Worm (Caenorhabditis elegans) whole organism, L2 larva: ENCODE data around the gene F38B7.11.

ENCODE experiments used
- F13H6.1 ChIP-seq: sonication (generic microtip); optimal IDR thresholded peaks from 2 replicates; lab custom pipeline; 2016; ENCODE audit warnings: missing genetic modification characterization, missing compliant biosample characterization
- R02D3.7 ChIP-seq: fragments of 150-350 bp; optimal IDR thresholded peaks from 2 replicates; lab custom pipeline; 2014; ENCODE audit warnings: missing biosample characterization, missing genetic modification characterization
- ZK546.5 ChIP-seq: sonication (generic microtip); optimal IDR thresholded peaks from 2 replicates; lab custom pipeline; 2017; ENCODE audit warnings: missing biosample characterization, missing genetic modification characterization
- aly-2 ChIP-seq: fragments of 150-350 bp; optimal IDR thresholded peaks from 2 replicates; lab custom pipeline; 2014; ENCODE audit warnings: missing biosample characterization, missing genetic modification characterization
- ama-1 ChIP-seq: fragments of 150-350 bp; optimal IDR thresholded peaks from 2 replicates; lab custom pipeline; 2018; ENCODE audit warnings: inconsistent platforms
- blmp-1 ChIP-seq: sonication (generic microtip); optimal IDR thresholded peaks from 2 replicates; lab custom pipeline; 2017; ENCODE audit warnings: missing genetic modification characterization, mild to moderate bottlenecking, missing compliant biosample characterization, antibody characterized with exemption, moderate library complexity; ENCODE audit not compliant: insufficient read depth
- ceh-16 ChIP-seq: fragments of 150-350 bp; optimal IDR thresholded peaks from 2 replicates; lab custom pipeline; 2014; ENCODE audit warnings: missing biosample characterization, missing genetic modification characterization
- ceh-82 ChIP-seq: fragments of 150-350 bp; optimal IDR thresholded peaks from 2 replicates; lab custom pipeline; 2014; ENCODE audit warnings: missing biosample characterization, missing genetic modification characterization
- crh-2 ChIP-seq: sonication (generic microtip); optimal IDR thresholded peaks from 2 replicates; lab custom pipeline; 2017; ENCODE audit warnings: missing biosample characterization, missing genetic modification characterization
- fos-1 ChIP-seq: fragments of 150-350 bp; optimal IDR thresholded peaks from 2 replicates; lab custom pipeline; 2014; ENCODE audit warnings: missing biosample characterization, missing genetic modification characterization
- gmeb-1 ChIP-seq: fragments of 150-350 bp; optimal IDR thresholded peaks from 2 replicates; lab custom pipeline; 2014; ENCODE audit warnings: missing biosample characterization, missing genetic modification characterization
- lin-11 ChIP-seq: fragments of 150-350 bp; sonication (generic microtip); optimal IDR thresholded peaks from 2 replicates; lab custom pipeline; 2014; ENCODE audit warnings: missing biosample characterization, missing genetic modification characterization, inconsistent platforms, mixed read lengths
- lsy-2 ChIP-seq, 2 experiments: fragments of 150-350 bp in 1 of 2; sonication (generic microtip) in 1 of 2; optimal IDR thresholded peaks; 2 replicates each; lab custom pipeline; 2014 to 2017; ENCODE audit warnings: missing biosample characterization in 2 of 2, missing genetic modification characterization in 2 of 2
- mab-5 ChIP-seq: fragments of 150-350 bp; optimal IDR thresholded peaks from 2 replicates; lab custom pipeline; 2014; ENCODE audit warnings: missing biosample characterization, missing genetic modification characterization
- mbf-1 ChIP-seq: sonication (generic microtip); optimal IDR thresholded peaks from 2 replicates; lab custom pipeline; 2017; ENCODE audit warnings: missing biosample characterization, missing genetic modification characterization
- nhr-12 ChIP-seq: fragments of 150-350 bp; optimal IDR thresholded peaks from 2 replicates; lab custom pipeline; 2014; ENCODE audit warnings: missing biosample characterization, missing genetic modification characterization
- nhr-129 ChIP-seq: fragments of 150-350 bp; optimal IDR thresholded peaks from 2 replicates; lab custom pipeline; 2014; ENCODE audit warnings: missing biosample characterization, missing genetic modification characterization
- nhr-21 ChIP-seq: fragments of 150-350 bp; optimal IDR thresholded peaks from 2 replicates; lab custom pipeline; 2014; ENCODE audit warnings: missing biosample characterization, missing genetic modification characterization
- nhr-23 ChIP-seq: fragments of 150-350 bp; optimal IDR thresholded peaks from 2 replicates; lab custom pipeline; 2014; ENCODE audit warnings: missing biosample characterization, missing genetic modification reagents, missing genetic modification characterization
- nhr-25 ChIP-seq: fragments of 150-350 bp; sonication (generic microtip); optimal IDR thresholded peaks from 3 replicates; lab custom pipeline; 2014; ENCODE audit warnings: missing biosample characterization, missing genetic modification characterization
- nhr-6 ChIP-seq: fragments of 150-350 bp; optimal IDR thresholded peaks from 2 replicates; lab custom pipeline; 2014; ENCODE audit warnings: missing biosample characterization, missing genetic modification characterization
- peb-1 ChIP-seq: fragments of 150-350 bp; optimal IDR thresholded peaks from 2 replicates; lab custom pipeline; 2014; ENCODE audit warnings: missing biosample characterization, missing genetic modification characterization
- sem-4 ChIP-seq: fragments of 150-350 bp; optimal IDR thresholded peaks from 2 replicates; lab custom pipeline; 2014; ENCODE audit warnings: missing biosample characterization, missing genetic modification reagents, missing genetic modification characterization
- skn-1 ChIP-seq: sonication (generic microtip); optimal IDR thresholded peaks from 2 replicates; lab custom pipeline; 2017; ENCODE audit warnings: missing biosample characterization, missing genetic modification characterization
- sma-3 ChIP-seq: sonication (generic microtip); optimal IDR thresholded peaks from 2 replicates; lab custom pipeline; 2016; ENCODE audit warnings: missing genetic modification reagents, missing genetic modification characterization, missing compliant biosample characterization
- sma-9 ChIP-seq, 2 experiments: fragments of 150-350 bp in 1 of 2; sonication (generic microtip) in 1 of 2; optimal IDR thresholded peaks; 2 replicates each; lab custom pipeline; 2014 to 2016; ENCODE audit warnings: missing genetic modification characterization in 2 of 2, mild to moderate bottlenecking in 1 of 2, missing biosample characterization in 1 of 2, missing compliant biosample characterization in 1 of 2, missing genetic modification reagents in 1 of 2, moderate library complexity in 1 of 2
- snpc-4 ChIP-seq: fragments of 150-350 bp; optimal IDR thresholded peaks from 2 replicates; lab custom pipeline; 2014; ENCODE audit warnings: missing biosample characterization, missing genetic modification characterization
- unc-39 ChIP-seq: fragments of 150-350 bp; optimal IDR thresholded peaks from 2 replicates; lab custom pipeline; 2014; ENCODE audit warnings: missing biosample characterization, missing genetic modification characterization
- unc-55 ChIP-seq: fragments of 150-350 bp; sonication (generic microtip); optimal IDR thresholded peaks from 3 replicates; lab custom pipeline; 2014; ENCODE audit warnings: missing biosample characterization, missing genetic modification reagents, missing genetic modification characterization
- unc-62 ChIP-seq: fragments of 150-350 bp; optimal IDR thresholded peaks from 2 replicates; lab custom pipeline; 2014; ENCODE audit warnings: missing biosample characterization, missing genetic modification reagents, missing genetic modification characterization
- zag-1 ChIP-seq: fragments of 150-350 bp; optimal IDR thresholded peaks from 2 replicates; lab custom pipeline; 2014; ENCODE audit warnings: missing biosample characterization, missing genetic modification characterization
- ztf-1 ChIP-seq: fragments of 200-800 bp; sonication (Bioruptor generic); conservative IDR thresholded peaks from 2 replicates; pipeline ENCODE4 v1.3.6; 2022; ENCODE audit warnings: missing genetic modification characterization, missing compliant biosample characterization
- ztf-11 ChIP-seq: sonication (generic microtip); optimal IDR thresholded peaks from 2 replicates; lab custom pipeline; 2017; ENCODE audit warnings: missing biosample characterization, missing genetic modification characterization

F38B7.11 gene

DNA sequence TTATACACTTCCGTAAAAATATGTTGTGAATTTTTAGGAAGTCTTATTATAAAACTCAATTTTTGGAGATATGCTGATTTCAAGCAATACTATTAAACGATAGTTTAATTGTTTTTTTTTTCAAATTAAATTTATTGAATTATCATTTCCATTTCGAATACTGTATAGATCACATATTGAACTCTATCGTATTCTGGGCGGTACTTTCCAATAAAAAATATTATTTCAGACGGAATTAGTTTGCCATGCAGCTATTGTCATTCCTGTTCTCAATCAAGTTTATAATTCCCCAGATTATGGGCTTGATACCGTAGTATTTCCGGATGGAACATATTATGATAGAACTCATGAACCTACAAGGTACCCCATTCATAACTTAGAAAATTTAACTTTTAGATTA is 27.7 kb downstream of the F38B7.11 start:
- TF ChIP-seq peb-1 (no peak), mab-5 (tag; lab: Kevin White, UChicago) (no peak), fos-1 (peak; percentile 7), lsy-2 (tag; optimal IDR thresholded peaks at IDR 0.05; lab: Kevin White, UChicago) (peak in 1 of 2 experiments; percentile 37)

DNA sequence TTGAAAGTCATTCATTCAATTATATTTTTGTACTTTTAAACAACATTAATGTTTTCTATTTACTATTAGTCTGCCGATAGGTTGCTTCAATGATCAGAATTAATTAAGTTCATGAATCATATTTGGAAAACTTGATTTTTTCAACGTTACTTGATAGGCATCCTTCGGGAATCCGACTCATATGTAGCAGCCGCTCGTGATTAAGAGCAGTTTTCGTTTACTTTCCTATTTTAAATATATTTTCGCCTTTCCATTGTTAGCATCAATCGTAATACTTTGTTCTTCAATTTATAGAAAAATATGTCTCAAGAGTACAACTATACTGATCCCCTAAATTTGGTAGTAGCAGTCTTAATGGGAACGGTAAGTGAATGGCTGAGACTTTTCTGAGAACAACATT is 33.9 kb downstream of the F38B7.11 start, which contains the start of gene srx-90:
TSS of gene srx-90 (plus strand) at position 301 of the 400 bp plus-strand sequence.
- no peak for TF ChIP-seq mab-5 (tag; lab: Kevin White, UChicago)
- no peak for TF ChIP-seq nhr-129 (tag; lab: Kevin White, UChicago)
- TF ChIP-seq gmeb-1 (tag; lab: Kevin White, UChicago), result no peak
- no peak for TF ChIP-seq ztf-1
- no peak for TF ChIP-seq nhr-6 (tag; lab: Kevin White, UChicago)
- no peak for TF ChIP-seq fos-1
- TF ChIP-seq unc-39 (tag; lab: Kevin White, UChicago), result no peak
- no peak for TF ChIP-seq nhr-12 (tag; lab: Kevin White, UChicago)
- no peak for TF ChIP-seq blmp-1 (tag; lab: Kevin White, UChicago)
- TF ChIP-seq mbf-1 (tag; lab: Kevin White, UChicago), result no peak
- TF ChIP-seq crh-2 (tag; lab: Kevin White, UChicago), result no peak
- TF ChIP-seq zag-1 (tag; lab: Kevin White, UChicago), result no peak
- TF ChIP-seq nhr-25 (tag; lab: Kevin White, UChicago), result no peak
- no peak for TF ChIP-seq unc-62 (GFP tag; lab: Kevin White, UChicago)
- TF ChIP-seq ama-1 (lab: Kevin White, UChicago), result no peak
- TF ChIP-seq ztf-11 (tag; lab: Kevin White, UChicago), result no peak
- TF ChIP-seq skn-1, result no peak
- TF ChIP-seq nhr-23 (tag; lab: Kevin White, UChicago), result no peak
- TF ChIP-seq ceh-82 (tag; lab: Kevin White, UChicago), result no peak
- no peak for TF ChIP-seq sma-3 (GFP tag; lab: Kevin White, UChicago)
- TF ChIP-seq, all 48 proteins: peak for 0

DNA sequence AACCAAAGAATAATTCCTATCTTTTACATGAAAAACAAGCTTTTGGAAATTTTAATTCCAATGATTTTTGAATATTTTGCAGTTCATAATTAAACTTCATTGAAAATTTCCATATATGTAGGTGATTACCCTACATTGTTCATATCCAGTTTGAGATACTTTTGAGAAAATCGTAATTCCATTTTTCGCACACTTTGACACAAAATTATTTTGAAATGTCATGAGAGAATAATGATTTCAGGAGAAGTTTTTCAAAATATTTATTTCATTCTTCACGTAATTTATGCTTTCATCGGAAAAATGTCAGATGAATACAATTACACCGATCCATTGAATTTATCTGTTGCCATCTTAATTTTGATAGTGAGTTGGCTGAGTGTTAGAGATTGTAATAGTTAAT is 36.3 kb downstream of the F38B7.11 start, which contains the start of gene srx-88:
TSS of gene srx-88 (plus strand) at position 301 of the 400 bp plus-strand sequence.
- TF ChIP-seq sem-4 (tag; lab: Kevin White, UChicago) (no peak), snpc-4 (no peak)

DNA sequence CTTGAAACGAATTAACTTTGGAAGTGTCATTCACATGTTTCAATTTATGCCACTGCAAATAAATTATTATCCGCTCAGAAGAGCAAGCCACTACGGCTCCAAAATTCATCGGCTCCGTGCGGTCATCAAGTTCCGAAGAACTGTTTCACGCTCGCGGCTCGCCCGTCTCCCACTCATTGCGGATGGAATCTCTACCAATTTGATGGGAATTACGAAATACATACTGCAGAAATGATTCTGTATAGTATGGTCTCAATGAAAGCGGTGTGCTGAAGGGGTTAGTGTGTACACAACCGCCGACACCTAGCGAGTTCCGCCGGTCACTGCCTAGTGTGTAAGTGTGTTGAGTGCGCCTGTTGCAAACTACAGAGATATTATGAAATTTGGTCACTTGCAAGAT is 38.2 kb downstream of the F38B7.11 start:
- TF ChIP-seq ama-1 (lab: Kevin White, UChicago) (no peak), F13H6.1 (no peak), crh-2 (tag; lab: Kevin White, UChicago) (peak; percentile 37), sma-3 (GFP tag; lab: Kevin White, UChicago) (peak; percentile 75), nhr-21 (tag; lab: Kevin White, UChicago) (peak; percentile 49), sma-9 (GFP tag; optimal IDR thresholded peaks at IDR 0.05; lab: Kevin White, UChicago) (peak; percentile 84), sma-9 (tag; optimal IDR thresholded peaks at IDR 0.05; lab: Kevin White, UChicago) (no peak), lin-11 (tag; lab: Kevin White, UChicago) (no peak), unc-62 (GFP tag; lab: Kevin White, UChicago) (no peak), snpc-4 (peak; percentile 95), fos-1 (peak; percentile 32), lsy-2 (tag; optimal IDR thresholded peaks at IDR 0.05; lab: Kevin White, UChicago) (no peak), sem-4 (tag; lab: Kevin White, UChicago) (no peak), aly-2 (tag; lab: Kevin White, UChicago) (no peak), ceh-16 (tag; lab: Kevin White, UChicago) (peak; percentile 58)

DNA sequence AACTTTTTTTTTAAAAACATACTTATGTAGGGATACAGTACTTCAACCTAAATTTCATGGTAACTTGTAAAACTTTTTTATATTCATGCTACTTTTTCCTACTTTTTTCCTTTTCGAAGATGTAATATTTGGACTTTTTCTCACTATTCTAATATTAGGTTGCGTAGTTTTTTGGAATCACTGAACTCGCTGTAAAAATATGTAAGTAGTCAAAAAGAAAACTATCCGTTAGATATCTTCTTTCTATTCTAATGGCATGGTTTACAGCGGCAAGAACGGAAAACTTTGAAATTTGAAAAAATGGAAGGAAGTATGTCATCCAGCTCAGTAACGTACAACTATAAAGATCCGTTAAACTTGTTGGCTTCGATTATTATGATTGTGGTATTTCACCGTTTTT is 42.5 kb downstream of the F38B7.11 start, which contains the start of gene srx-82:
TSS of gene srx-82 (plus strand) at position 301 of the 400 bp plus-strand sequence.
- TF ChIP-seq unc-55 (GFP tag; lab: Kevin White, UChicago), result no peak
- no peak for TF ChIP-seq R02D3.7 (tag; lab: Kevin White, UChicago)
- TF ChIP-seq ZK546.5 (tag; lab: Kevin White, UChicago), result no peak
